Fruit fly (Drosophila melanogaster): ENCODE measurements around the gene Megf8.

The Megf8 gene

dm6 chr2L:8097964-8098945 lies 55.0 kb downstream of the Megf8 start:
- TF ChIP-seq ttk (optimal IDR thresholded peaks at IDR 0.05) (no peak), insv (optimal IDR thresholded peaks at IDR 0.05) (no peak), psq (optimal IDR thresholded peaks at IDR 0.05) (no peak), Myc (optimal IDR thresholded peaks at IDR 0.05) (no peak), h (optimal IDR thresholded peaks at IDR 0.05) (no peak), Sin3A (optimal IDR thresholded peaks at IDR 0.05) (no peak)

- TF ChIP-seq psq (optimal IDR thresholded peaks at IDR 0.05): no peak
- no peak for TF ChIP-seq h (optimal IDR thresholded peaks at IDR 0.05)
- no peak for TF ChIP-seq Sin3A (optimal IDR thresholded peaks at IDR 0.05)
- no peak for TF ChIP-seq ttk (optimal IDR thresholded peaks at IDR 0.05)
- no peak for TF ChIP-seq insv (optimal IDR thresholded peaks at IDR 0.05)
- TF ChIP-seq Myc (optimal IDR thresholded peaks at IDR 0.05): no peak
These were observed 55.8 kb downstream of the Megf8 start for dm6 chr2L:8099050-8099449.

dm6 chr2L:8099615-8100375 lies 56.5 kb downstream of the Megf8 start:
- TF ChIP-seq ttk (optimal IDR thresholded peaks at IDR 0.05) (no peak), psq (optimal IDR thresholded peaks at IDR 0.05) (no peak), insv (optimal IDR thresholded peaks at IDR 0.05) (no peak), h (optimal IDR thresholded peaks at IDR 0.05) (no peak), Sin3A (optimal IDR thresholded peaks at IDR 0.05) (no peak), Myc (optimal IDR thresholded peaks at IDR 0.05) (no peak)

- no peak for TF ChIP-seq insv (optimal IDR thresholded peaks at IDR 0.05)
These were observed 57.5 kb downstream of the Megf8 start for dm6 chr2L:8100489-8101352.

dm6 chr2L:8103073-8103472 lies 59.8 kb downstream of the Megf8 start:
- TF ChIP-seq Myc (optimal IDR thresholded peaks at IDR 0.05) (no peak), ttk (optimal IDR thresholded peaks at IDR 0.05) (no peak), Sin3A (optimal IDR thresholded peaks at IDR 0.05) (no peak), h (optimal IDR thresholded peaks at IDR 0.05) (no peak), psq (optimal IDR thresholded peaks at IDR 0.05) (no peak), insv (optimal IDR thresholded peaks at IDR 0.05) (no peak)
